Worm (Caenorhabditis elegans): ENCODE measurements around the gene Y42G9A.1.

Y42G9A.1 gene

DNA sequence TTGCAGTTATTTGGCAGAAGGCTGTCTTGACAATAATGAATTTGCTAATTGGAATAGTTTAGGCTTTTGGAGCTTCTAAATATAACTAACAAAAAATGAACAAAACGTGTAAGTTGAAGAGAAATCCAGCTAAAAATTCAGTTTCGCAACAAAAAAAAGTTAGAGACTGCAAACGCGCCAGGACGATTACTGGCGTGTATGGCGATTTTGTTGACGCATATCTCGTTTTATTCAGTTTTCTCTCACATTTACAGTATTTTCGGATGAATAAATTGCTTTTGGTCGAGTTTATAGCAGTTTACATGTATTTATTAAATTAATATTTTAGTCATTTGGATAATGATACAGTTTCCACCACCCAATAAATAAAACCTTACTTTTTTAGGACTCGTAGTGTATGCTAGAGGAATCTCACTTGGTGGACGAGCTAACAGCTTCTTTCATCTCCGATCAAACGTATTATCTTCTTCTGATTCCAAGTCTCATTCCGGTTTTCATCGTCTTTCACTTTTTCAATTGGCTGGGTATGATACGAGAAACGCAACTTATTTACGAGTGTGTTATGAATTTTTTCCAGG is 23.3 kb downstream of the Y42G9A.1 start, which contains the start of the genes abcf-3 and F42A10.5:
Gene abcf-3, plus strand, starts transcription at position 384 of the 578 bp plus-strand sequence.
Gene F42A10.5, minus strand, starts transcription at position 458 of the 578 bp plus-strand sequence.
- TF ChIP-seq sma-3 (GFP tag; optimal IDR thresholded peaks at IDR 0.05): peak; percentile 42
- TF ChIP-seq unc-39 (tag; optimal IDR thresholded peaks at IDR 0.05): no peak
- TF ChIP-seq elt-3 (tag; optimal IDR thresholded peaks at IDR 0.05): no peak
- peak; percentile 46 for TF ChIP-seq nhr-6 (tag; optimal IDR thresholded peaks at IDR 0.05)
- TF ChIP-seq ceh-16 (tag; optimal IDR thresholded peaks at IDR 0.05): no peak
- no peak for TF ChIP-seq nhr-12 (tag; optimal IDR thresholded peaks at IDR 0.05)
- no peak for TF ChIP-seq peb-1 (tag; optimal IDR thresholded peaks at IDR 0.05)
- peak; percentile 67 for TF ChIP-seq sma-9 (GFP tag; optimal IDR thresholded peaks at IDR 0.05)
- TF ChIP-seq sma-9 (tag; optimal IDR thresholded peaks at IDR 0.05): no peak
- TF ChIP-seq lsy-2 (tag; optimal IDR thresholded peaks at IDR 0.05): peak; percentile 79 to 89
- TF ChIP-seq ZK546.5 (tag; optimal IDR thresholded peaks at IDR 0.05): no peak
- TF ChIP-seq nhr-237 (tag; optimal IDR thresholded peaks at IDR 0.05): no peak
- TF ChIP-seq nhr-77 (tag; optimal IDR thresholded peaks at IDR 0.05): peak; percentile 38
- peak; percentile 90 for TF ChIP-seq C34F6.9 (tag; optimal IDR thresholded peaks at IDR 0.05)
- TF ChIP-seq elt-1 (tag; optimal IDR thresholded peaks at IDR 0.05): no peak
- TF ChIP-seq aly-2 (tag; optimal IDR thresholded peaks at IDR 0.05): no peak
- TF ChIP-seq ztf-4 (tag; optimal IDR thresholded peaks at IDR 0.05): peak; percentile 17
- no peak for TF ChIP-seq alr-1 (tag; optimal IDR thresholded peaks at IDR 0.05)
- TF ChIP-seq blmp-1 (tag; optimal IDR thresholded peaks at IDR 0.05; ENCODE audit: insufficient read depth): no peak
- no peak for TF ChIP-seq ceh-82 (tag; optimal IDR thresholded peaks at IDR 0.05)
- no peak for TF ChIP-seq nhr-23 (tag; optimal IDR thresholded peaks at IDR 0.05)
- TF ChIP-seq unc-62 (GFP tag; optimal IDR thresholded peaks at IDR 0.05): no peak
- TF ChIP-seq unc-55 (GFP tag; optimal IDR thresholded peaks at IDR 0.05): no peak
- TF ChIP-seq fos-1 (tag; optimal IDR thresholded peaks at IDR 0.05): peak; percentile 17
- no peak for TF ChIP-seq nhr-11 (tag; optimal IDR thresholded peaks at IDR 0.05)
- no peak for TF ChIP-seq ztf-1 (GFP tag; conservative IDR thresholded peaks at IDR 0.05)
- peak; percentile 65 for TF ChIP-seq lin-13 (GFP tag; optimal IDR thresholded peaks at IDR 0.05)
- TF ChIP-seq zag-1 (tag; optimal IDR thresholded peaks at IDR 0.05): no peak
- peak; percentile 70 for TF ChIP-seq nhr-129 (tag; optimal IDR thresholded peaks at IDR 0.05)
- TF ChIP-seq Y55F3AM.14 (GFP tag; optimal IDR thresholded peaks at IDR 0.05): no peak
- TF ChIP-seq R02D3.7 (tag; optimal IDR thresholded peaks at IDR 0.05): no peak
- TF ChIP-seq mab-5 (tag; optimal IDR thresholded peaks at IDR 0.05): peak; percentile 66
- no peak for TF ChIP-seq nhr-10 (tag; optimal IDR thresholded peaks at IDR 0.05)
- no peak for TF ChIP-seq mdl-1 (tag; optimal IDR thresholded peaks at IDR 0.05)
- TF ChIP-seq sem-4 (tag; optimal IDR thresholded peaks at IDR 0.05): peak; percentile 28
- no peak for TF ChIP-seq ztf-11 (tag; optimal IDR thresholded peaks at IDR 0.05)
- no peak for TF ChIP-seq snpc-4 (tag; optimal IDR thresholded peaks at IDR 0.05)
- TF ChIP-seq gmeb-1 (tag; optimal IDR thresholded peaks at IDR 0.05): peak; percentile 78
- TF ChIP-seq crh-2 (tag; optimal IDR thresholded peaks at IDR 0.05): peak; percentile 80
- no peak for TF ChIP-seq mbf-1 (tag; optimal IDR thresholded peaks at IDR 0.05)
- no peak for TF ChIP-seq lin-39 (tag; optimal IDR thresholded peaks at IDR 0.05)
- no peak for TF ChIP-seq dmd-4 (tag; optimal IDR thresholded peaks at IDR 0.05)
- peak; percentile 50 for TF ChIP-seq F13H6.1 (tag; optimal IDR thresholded peaks at IDR 0.05)
- no peak for TF ChIP-seq skn-1 (tag; optimal IDR thresholded peaks at IDR 0.05)
- no peak for TF ChIP-seq lin-11 (tag; optimal IDR thresholded peaks at IDR 0.05)
- peak; percentile 57 for TF ChIP-seq nhr-21 (tag; optimal IDR thresholded peaks at IDR 0.05)
- no peak for TF ChIP-seq nhr-25 (tag; optimal IDR thresholded peaks at IDR 0.05)
- TF ChIP-seq ama-1 (optimal IDR thresholded peaks at IDR 0.05): no peak
- TF ChIP-seq egl-27 (tag; optimal IDR thresholded peaks at IDR 0.05): no peak
